Fruit fly (Drosophila melanogaster) whole organism, pupa: ENCODE results near the gene for.

Experiments
- CG10348 ChIP-seq: fragments of 200-800 bp; sonication (Bioruptor generic); IDR thresholded peaks from 2 replicates; pipeline ENCODE4 v1.3.6; 2022; ENCODE audit warnings: missing biosample characterization, missing genetic modification characterization
- CG12605 ChIP-seq: fragments of 200-800 bp; sonication (Bioruptor generic); IDR thresholded peaks from 2 replicates; pipeline ENCODE4 v1.3.6; 2022; ENCODE audit warnings: missing biosample characterization, missing genetic modification characterization
- CG13204 ChIP-seq: fragments of 200-800 bp; sonication (Bioruptor generic); optimal IDR thresholded peaks from 2 replicates; lab custom pipeline; 2018; ENCODE audit warnings: missing biosample characterization, mild to moderate bottlenecking, missing genetic modification characterization, moderate library complexity
- CG14655 ChIP-seq: fragments of 200-800 bp; sonication (Bioruptor generic); optimal IDR thresholded peaks from 3 replicates; lab custom pipeline; 2017; ENCODE audit warnings: mild to moderate bottlenecking, missing biosample characterization, missing genetic modification reagents, missing genetic modification characterization
- CG15710 ChIP-seq: fragments of 200-800 bp; sonication (Bioruptor generic); optimal IDR thresholded peaks from 2 replicates; lab custom pipeline; 2018; ENCODE audit warnings: missing biosample characterization, mild to moderate bottlenecking, missing genetic modification characterization, moderate library complexity
- CG17806 ChIP-seq: fragments of 200-800 bp; sonication (Bioruptor generic); optimal IDR thresholded peaks from 2 replicates; lab custom pipeline; 2018; ENCODE audit warnings: missing biosample characterization, mild to moderate bottlenecking, missing genetic modification characterization, moderate library complexity
- CG32121 ChIP-seq: fragments of 200-800 bp; sonication (Bioruptor generic); IDR thresholded peaks from 2 replicates; pipeline ENCODE4 v1.3.6; 2022; ENCODE audit warnings: missing biosample characterization, missing genetic modification characterization
- CG34367 ChIP-seq: fragments of 200-800 bp; sonication (Bioruptor generic); optimal IDR thresholded peaks from 2 replicates; lab custom pipeline; 2018; ENCODE audit warnings: missing biosample characterization, mild to moderate bottlenecking, missing genetic modification characterization
- CG4496 ChIP-seq: fragments of 200-800 bp; sonication (Bioruptor generic); IDR thresholded peaks from 3 replicates; pipeline ENCODE4 v1.3.6; 2022; ENCODE audit warnings: missing biosample characterization, missing genetic modification characterization
- CG8159 ChIP-seq: fragments of 200-800 bp; sonication (Bioruptor generic); optimal IDR thresholded peaks from 3 replicates; lab custom pipeline; 2018; ENCODE audit warnings: missing biosample characterization, mild to moderate bottlenecking, missing genetic modification characterization, moderate library complexity
- CG8301 ChIP-seq: fragments of 200-800 bp; sonication (Bioruptor generic); optimal IDR thresholded peaks from 2 replicates; lab custom pipeline; 2018; ENCODE audit warnings: missing biosample characterization, mild to moderate bottlenecking, missing genetic modification characterization
- CG9948 ChIP-seq: fragments of 200-800 bp; sonication (Bioruptor generic); optimal IDR thresholded peaks from 2 replicates; lab custom pipeline; 2018; ENCODE audit warnings: missing biosample characterization, mild to moderate bottlenecking, missing genetic modification characterization, moderate library complexity
- D1 ChIP-seq: fragments of 200-800 bp; sonication (Bioruptor generic); optimal IDR thresholded peaks from 2 replicates; lab custom pipeline; 2018; ENCODE audit warnings: missing biosample characterization, mild to moderate bottlenecking, missing genetic modification characterization, moderate library complexity
- EcR ChIP-seq: fragments of 200-800 bp; sonication (Bioruptor generic); optimal IDR thresholded peaks from 3 replicates; lab custom pipeline; 2019; ENCODE audit warnings: missing biosample characterization, missing genetic modification characterization, mild to moderate bottlenecking, moderate library complexity, missing genetic modification reagents
- Ets98B ChIP-seq: fragments of 200-800 bp; sonication (Bioruptor generic); IDR thresholded peaks from 2 replicates; pipeline ENCODE4 v1.3.6; 2022; ENCODE audit warnings: missing biosample characterization, missing genetic modification characterization
- Pif1A ChIP-seq: fragments of 200-800 bp; sonication (Bioruptor generic); optimal IDR thresholded peaks from 3 replicates; lab custom pipeline; 2016; ENCODE audit warnings: missing biosample characterization, missing genetic modification characterization
- Pif1B ChIP-seq: fragments of 200-800 bp; sonication (Bioruptor generic); optimal IDR thresholded peaks from 3 replicates; lab custom pipeline; 2016; ENCODE audit warnings: missing biosample characterization, missing genetic modification characterization
- Snoo ChIP-seq: fragments of 200-800 bp; sonication (Bioruptor generic); optimal IDR thresholded peaks from 3 replicates; lab custom pipeline; 2017; ENCODE audit warnings: missing biosample characterization, mild to moderate bottlenecking, missing genetic modification characterization, inconsistent platforms
- fd96Ca ChIP-seq: fragments of 200-800 bp; sonication (Bioruptor generic); IDR thresholded peaks from 3 replicates; pipeline ENCODE4 v1.3.6; 2022; ENCODE audit warnings: missing biosample characterization, missing genetic modification characterization
- gl ChIP-seq: fragments of 200-800 bp; sonication (Bioruptor generic); optimal IDR thresholded peaks from 2 replicates; lab custom pipeline; 2018; ENCODE audit warnings: missing biosample characterization, mild to moderate bottlenecking, missing genetic modification characterization
- rn ChIP-seq: fragments of 200-800 bp; sonication (Bioruptor generic); IDR thresholded peaks from 2 replicates; pipeline ENCODE4 v1.3.6; 2022; ENCODE audit warnings: missing biosample characterization, missing genetic modification characterization

The for gene

dm6 chr2L:3656667-3657066 lies at the start of gene for:
TSS of gene for (minus strand) at chr2L:3656953.
- TF ChIP-seq CG32121 (GFP tag; lab: Robert Waterston, UW) (peak; percentile 15; the same call in 1 of the 2 replicates), CG13204 (no peak), CG15710 (tag; lab: Kevin White, UChicago) (no peak), rn (GFP tag; lab: Robert Waterston, UW) (no peak), CG10348 (GFP tag; lab: Robert Waterston, UW) (no peak), Ets98B (GFP tag; lab: Robert Waterston, UW) (peak; percentile 6; the same call in 1 of the 2 replicates), CG12605 (GFP tag; lab: Robert Waterston, UW) (no peak), CG17806 (tag; lab: Kevin White, UChicago) (peak; percentile 2), CG8159 (tag; lab: Kevin White, UChicago) (no peak)

dm6 chr2L:3705438-3705921 lies 48.7 kb upstream of the for start, which contains the start of gene CG31778:
TSS of gene CG31778 (minus strand) at chr2L:3705488.
- peak; percentile 60 for TF ChIP-seq CG9948 (tag; lab: Kevin White, UChicago)
- no peak for TF ChIP-seq D1 (tag; lab: Kevin White, UChicago)
- peak; percentile 45 for TF ChIP-seq gl (tag; lab: Kevin White, UChicago)
- peak; percentile 58 for TF ChIP-seq Pif1B (GFP tag; lab: Kevin White, UChicago)
- peak; percentile 87 for TF ChIP-seq CG4496
- TF ChIP-seq CG10348 (GFP tag; lab: Robert Waterston, UW): no peak
- TF ChIP-seq CG15710 (tag; lab: Kevin White, UChicago): peak; percentile 80
- peak; percentile 56 for TF ChIP-seq Pif1A (GFP tag; lab: Kevin White, UChicago)
- peak; percentile 15 for TF ChIP-seq CG13204
- TF ChIP-seq CG14655 (GFP tag; lab: Kevin White, UChicago): peak; percentile 73
- TF ChIP-seq fd96Ca (GFP tag; lab: Robert Waterston, UW): peak; percentile 69
- peak; percentile 77 for TF ChIP-seq CG8159 (tag; lab: Kevin White, UChicago)
- TF ChIP-seq CG12605 (GFP tag; lab: Robert Waterston, UW): peak; percentile 58
- TF ChIP-seq EcR: no peak
- TF ChIP-seq CG17806 (tag; lab: Kevin White, UChicago): peak; percentile 81
- peak; percentile 36; the same call in 1 of the 2 replicates for TF ChIP-seq rn (GFP tag; lab: Robert Waterston, UW)
- TF ChIP-seq CG8301: peak; percentile 70
- TF ChIP-seq Snoo: peak; percentile 79
- TF ChIP-seq CG34367 (tag; lab: Kevin White, UChicago): peak; percentile 74
- TF ChIP-seq CG32121 (GFP tag; lab: Robert Waterston, UW): peak; percentile 76
- peak; percentile 84 for TF ChIP-seq Ets98B (GFP tag; lab: Robert Waterston, UW)

- TF ChIP-seq rn (GFP tag; lab: Robert Waterston, UW) (peak; percentile 91), Snoo (peak; percentile 72), CG12605 (GFP tag; lab: Robert Waterston, UW) (peak; percentile 91), CG15710 (tag; lab: Kevin White, UChicago) (no peak), CG8159 (tag; lab: Kevin White, UChicago) (no peak), Ets98B (GFP tag; lab: Robert Waterston, UW) (peak; percentile 96), CG34367 (tag; lab: Kevin White, UChicago) (peak; percentile 47), gl (tag; lab: Kevin White, UChicago) (no peak), CG4496 (peak; percentile 96), CG13204 (no peak), CG8301 (peak; percentile 85), fd96Ca (GFP tag; lab: Robert Waterston, UW) (peak; percentile 97), Pif1B (GFP tag; lab: Kevin White, UChicago) (peak; percentile 81), CG14655 (GFP tag; lab: Kevin White, UChicago) (peak; percentile 89), EcR (no peak), Pif1A (GFP tag; lab: Kevin White, UChicago) (peak; percentile 82), D1 (tag; lab: Kevin White, UChicago) (no peak), CG17806 (tag; lab: Kevin White, UChicago) (peak; percentile 69), CG9948 (tag; lab: Kevin White, UChicago) (no peak), CG10348 (GFP tag; lab: Robert Waterston, UW) (peak; percentile 90), CG32121 (GFP tag; lab: Robert Waterston, UW) (peak; percentile 96)
Observed at dm6 chr2L:3703260-3703659, 46.5 kb upstream of the for start, which contains the start of gene CG2816. TSS of gene CG2816 (plus strand) at chr2L:3703659.

dm6 chr2L:3701526-3701925 lies 44.8 kb upstream of the for start, which contains the start of gene CG43145:
TSS of gene CG43145 (plus strand) at chr2L:3701826.
- TF ChIP-seq CG32121 (GFP tag; lab: Robert Waterston, UW) (no peak), CG9948 (tag; lab: Kevin White, UChicago) (no peak), CG34367 (tag; lab: Kevin White, UChicago) (no peak), CG17806 (tag; lab: Kevin White, UChicago) (no peak), CG14655 (GFP tag; lab: Kevin White, UChicago) (no peak), CG8159 (tag; lab: Kevin White, UChicago) (no peak), Pif1A (GFP tag; lab: Kevin White, UChicago) (no peak), Ets98B (GFP tag; lab: Robert Waterston, UW) (no peak), CG12605 (GFP tag; lab: Robert Waterston, UW) (no peak), gl (tag; lab: Kevin White, UChicago) (no peak), D1 (tag; lab: Kevin White, UChicago) (no peak), Snoo (no peak), fd96Ca (GFP tag; lab: Robert Waterston, UW) (no peak), CG8301 (no peak), CG4496 (no peak), Pif1B (GFP tag; lab: Kevin White, UChicago) (no peak), CG10348 (GFP tag; lab: Robert Waterston, UW) (no peak), EcR (no peak), rn (GFP tag; lab: Robert Waterston, UW) (no peak), CG13204 (no peak)

dm6 chr2L:3700990-3701389 lies 44.2 kb upstream of the for start, which contains the start of gene CG42467:
TSS of gene CG42467 (plus strand) at chr2L:3701290.
- no peak for TF ChIP-seq CG9948 (tag; lab: Kevin White, UChicago)
- no peak for TF ChIP-seq CG13204
- no peak for TF ChIP-seq D1 (tag; lab: Kevin White, UChicago)
- TF ChIP-seq Snoo: no peak
- TF ChIP-seq CG8159 (tag; lab: Kevin White, UChicago): no peak
- TF ChIP-seq CG10348 (GFP tag; lab: Robert Waterston, UW): no peak
- TF ChIP-seq rn (GFP tag; lab: Robert Waterston, UW): no peak
- no peak for TF ChIP-seq CG15710 (tag; lab: Kevin White, UChicago)
- no peak for TF ChIP-seq CG4496
- TF ChIP-seq CG14655 (GFP tag; lab: Kevin White, UChicago): no peak
- no peak for TF ChIP-seq Ets98B (GFP tag; lab: Robert Waterston, UW)
- no peak for TF ChIP-seq CG8301
- TF ChIP-seq gl (tag; lab: Kevin White, UChicago): no peak
- TF ChIP-seq CG12605 (GFP tag; lab: Robert Waterston, UW): no peak
- TF ChIP-seq Pif1A (GFP tag; lab: Kevin White, UChicago): no peak
- no peak for TF ChIP-seq EcR
- no peak for TF ChIP-seq CG32121 (GFP tag; lab: Robert Waterston, UW)
- no peak for TF ChIP-seq fd96Ca (GFP tag; lab: Robert Waterston, UW)
